Fruit fly (Drosophila melanogaster) whole organism, prepupa: ENCODE results near the gene CG15333.
A peak's percentile ranks its signal among the peaks of the same experiment; 100 is the strongest.

Experiments used
- Blimp-1 ChIP-seq: fragments of 200-800 bp; sonication (Bioruptor generic); optimal IDR thresholded peaks from 3 replicates; lab custom pipeline; 2017; ENCODE audit warnings: missing biosample characterization, missing genetic modification characterization, mild to moderate bottlenecking, moderate library complexity, missing genetic modification reagents
- CG10669 ChIP-seq: fragments of 200-800 bp; sonication (Bioruptor generic); optimal IDR thresholded peaks from 3 replicates; lab custom pipeline; 2018; ENCODE audit warnings: missing biosample characterization, mild to moderate bottlenecking, missing genetic modification characterization, moderate library complexity
- CG11902 ChIP-seq: fragments of 200-800 bp; sonication (Bioruptor generic); optimal IDR thresholded peaks from 3 replicates; lab custom pipeline; 2016; ENCODE audit warnings: missing biosample characterization, missing genetic modification characterization
- CG15336 ChIP-seq: fragments of 200-800 bp; sonication (Bioruptor generic); IDR thresholded peaks from 2 replicates; pipeline ENCODE4 v1.3.6; 2022; ENCODE audit warnings: missing biosample characterization, missing genetic modification characterization
- CG1621 ChIP-seq: fragments of 200-800 bp; sonication (Bioruptor generic); optimal IDR thresholded peaks from 3 replicates; lab custom pipeline; 2018; ENCODE audit warnings: missing biosample characterization, mild to moderate bottlenecking, missing genetic modification characterization
- CG3032 ChIP-seq: fragments of 200-800 bp; optimal IDR thresholded peaks from 2 replicates; lab custom pipeline; 2019; ENCODE audit warnings: missing biosample characterization, mild to moderate bottlenecking, missing genetic modification characterization, moderate library complexity
- CG34406 ChIP-seq: fragments of 200-800 bp; sonication (Bioruptor generic); optimal IDR thresholded peaks from 3 replicates; lab custom pipeline; 2016; ENCODE audit warnings: missing biosample characterization, missing genetic modification characterization
- CG3919 ChIP-seq: fragments of 200-800 bp; sonication (Bioruptor generic); optimal IDR thresholded peaks from 3 replicates; lab custom pipeline; 2016; ENCODE audit warnings: missing biosample characterization, missing genetic modification characterization
- CG4318 ChIP-seq: fragments of 200-800 bp; sonication (Bioruptor generic); optimal IDR thresholded peaks from 3 replicates; lab custom pipeline; 2017; ENCODE audit warnings: missing biosample characterization, mild to moderate bottlenecking, missing genetic modification characterization
- CG6163 ChIP-seq: fragments of 200-800 bp; sonication (Bioruptor generic); IDR thresholded peaks from 3 replicates; pipeline ENCODE4 v1.3.6; 2022; ENCODE audit warnings: missing biosample characterization, missing genetic modification characterization
- CG6276 ChIP-seq: fragments of 200-800 bp; sonication (Bioruptor generic); optimal IDR thresholded peaks from 2 replicates; lab custom pipeline; 2017; ENCODE audit warnings: missing biosample characterization, mild to moderate bottlenecking, missing genetic modification characterization
- CG6792 ChIP-seq: fragments of 200-800 bp; sonication (Bioruptor generic); optimal IDR thresholded peaks from 3 replicates; lab custom pipeline; 2016; ENCODE audit warnings: missing biosample characterization, missing genetic modification characterization
- CG6808 ChIP-seq: fragments of 200-800 bp; sonication (Bioruptor generic); optimal IDR thresholded peaks from 3 replicates; lab custom pipeline; 2017; ENCODE audit warnings: missing biosample characterization, missing genetic modification characterization, mild to moderate bottlenecking, moderate library complexity, missing genetic modification reagents
- CG6854 ChIP-seq: fragments of 200-800 bp; sonication (Bioruptor generic); optimal IDR thresholded peaks from 2 replicates; lab custom pipeline; 2017; ENCODE audit warnings: missing biosample characterization, mild to moderate bottlenecking, missing genetic modification characterization
- CG7368 ChIP-seq: fragments of 200-800 bp; sonication (Bioruptor generic); optimal IDR thresholded peaks from 3 replicates; lab custom pipeline; 2016; ENCODE audit warnings: missing biosample characterization, missing genetic modification characterization
- CG8119 ChIP-seq: fragments of 200-800 bp; sonication (Bioruptor generic); IDR thresholded peaks from 3 replicates; pipeline ENCODE4 v1.3.6; 2022; ENCODE audit warnings: missing biosample characterization, missing genetic modification characterization
- CG8632 ChIP-seq: fragments of 200-800 bp; sonication (Bioruptor generic); optimal IDR thresholded peaks from 3 replicates; lab custom pipeline; 2016; ENCODE audit warnings: missing biosample characterization, missing genetic modification characterization
- CG9139 ChIP-seq: fragments of 200-800 bp; sonication (Bioruptor generic); optimal IDR thresholded peaks from 3 replicates; lab custom pipeline; 2017; ENCODE audit warnings: missing biosample characterization, mild to moderate bottlenecking, missing genetic modification characterization
- Eip78C ChIP-seq: fragments of 200-800 bp; sonication (Bioruptor generic); peaks from one replicate; lab custom pipeline; 2016; ENCODE audit warnings: missing biosample characterization, missing genetic modification characterization
- Eip93F ChIP-seq: fragments of 200-800 bp; sonication (Bioruptor generic); optimal IDR thresholded peaks from 2 replicates; lab custom pipeline; 2016; ENCODE audit warnings: missing biosample characterization, mild to moderate bottlenecking, missing genetic modification characterization
- Ets96B ChIP-seq: fragments of 200-800 bp; optimal IDR thresholded peaks from 2 replicates; lab custom pipeline; 2019; ENCODE audit warnings: missing biosample characterization, mild to moderate bottlenecking, missing genetic modification characterization, moderate library complexity
- Gug ChIP-seq: fragments of 200-800 bp; sonication (Bioruptor generic); IDR thresholded peaks from 2 replicates; pipeline ENCODE4 v1.3.6; 2022; ENCODE audit warnings: missing biosample characterization, missing genetic modification characterization
- Hr38 ChIP-seq: sonication (Bioruptor generic); optimal IDR thresholded peaks from 2 replicates; lab custom pipeline; 2016; ENCODE audit warnings: missing biosample characterization, missing genetic modification characterization
- Hr39 ChIP-seq: fragments of 200-800 bp; sonication (Bioruptor generic); optimal IDR thresholded peaks from 2 replicates; lab custom pipeline; 2016; ENCODE audit warnings: missing biosample characterization, missing genetic modification characterization
- Hr4 ChIP-seq: fragments of 200-800 bp; sonication (Bioruptor generic); optimal IDR thresholded peaks from 3 replicates; lab custom pipeline; 2016; ENCODE audit warnings: missing biosample characterization, missing genetic modification characterization
- Lpt ChIP-seq: fragments of 200-800 bp; sonication (Bioruptor generic); optimal IDR thresholded peaks from 3 replicates; lab custom pipeline; 2016; ENCODE audit warnings: missing biosample characterization, missing genetic modification characterization
- Smox ChIP-seq: fragments of 200-800 bp; sonication (Bioruptor generic); optimal IDR thresholded peaks from 3 replicates; lab custom pipeline; 2016; ENCODE audit warnings: missing biosample characterization, missing genetic modification characterization
- Sox102F ChIP-seq: fragments of 200-800 bp; sonication (Bioruptor generic); optimal IDR thresholded peaks from 2 replicates; lab custom pipeline; 2016; ENCODE audit warnings: missing biosample characterization, mild to moderate bottlenecking, missing genetic modification characterization
- Sox14 ChIP-seq: fragments of 200-800 bp; sonication (Bioruptor generic); optimal IDR thresholded peaks from 3 replicates; lab custom pipeline; 2016; ENCODE audit warnings: missing biosample characterization, missing genetic modification characterization
- Sox15 ChIP-seq: fragments of 200-800 bp; sonication (Bioruptor generic); optimal IDR thresholded peaks from 3 replicates; lab custom pipeline; 2016; ENCODE audit warnings: missing biosample characterization, missing genetic modification characterization
- achi ChIP-seq: fragments of 200-800 bp; sonication (Bioruptor generic); optimal IDR thresholded peaks from 3 replicates; lab custom pipeline; 2016; ENCODE audit warnings: missing biosample characterization, missing genetic modification characterization
- dac ChIP-seq: fragments of 200-800 bp; sonication (Bioruptor generic); optimal IDR thresholded peaks from 2 replicates; lab custom pipeline; 2017; ENCODE audit warnings: missing biosample characterization, mild to moderate bottlenecking, missing genetic modification characterization
- eg ChIP-seq: fragments of 200-800 bp; sonication (Bioruptor generic); IDR thresholded peaks from 3 replicates; pipeline ENCODE4 v1.3.6; 2022; ENCODE audit warnings: missing biosample characterization, missing genetic modification characterization
- esn ChIP-seq: fragments of 200-800 bp; sonication (Bioruptor generic); optimal IDR thresholded peaks from 2 replicates; lab custom pipeline; 2016; ENCODE audit warnings: missing biosample characterization, mild to moderate bottlenecking, missing genetic modification characterization, moderate library complexity
- fd59A ChIP-seq: fragments of 200-800 bp; sonication (Bioruptor generic); optimal IDR thresholded peaks from 2 replicates; lab custom pipeline; 2017; ENCODE audit warnings: missing biosample characterization, mild to moderate bottlenecking, missing genetic modification characterization, missing genetic modification reagents
- lz ChIP-seq: fragments of 200-800 bp; sonication (Bioruptor generic); optimal IDR thresholded peaks from 3 replicates; lab custom pipeline; 2016; ENCODE audit warnings: missing biosample characterization, missing genetic modification characterization
- net ChIP-seq: fragments of 200-800 bp; sonication (Bioruptor generic); optimal IDR thresholded peaks from 3 replicates; lab custom pipeline; 2016; ENCODE audit warnings: missing biosample characterization, missing genetic modification characterization
- spab ChIP-seq: fragments of 200-800 bp; sonication (Bioruptor generic); optimal IDR thresholded peaks from 2 replicates; lab custom pipeline; 2017; ENCODE audit warnings: missing biosample characterization, mild to moderate bottlenecking, missing genetic modification characterization, missing genetic modification reagents
- ss ChIP-seq, 2 experiments: fragments of 200-800 bp; sonication (Bioruptor generic); optimal IDR thresholded peaks; 2 replicates in 1 of 2; 3 replicates in 1 of 2; lab custom pipeline; 2017 to 2018; ENCODE audit warnings: mild to moderate bottlenecking in 2 of 2, missing biosample characterization in 2 of 2, missing genetic modification characterization in 2 of 2, moderate library complexity in 1 of 2
- topi ChIP-seq: fragments of 200-800 bp; sonication (Bioruptor generic); optimal IDR thresholded peaks from 3 replicates; lab custom pipeline; 2016; ENCODE audit warnings: missing biosample characterization, missing genetic modification characterization
- vri ChIP-seq: fragments of 200-800 bp; sonication (Bioruptor generic); optimal IDR thresholded peaks from 3 replicates; lab custom pipeline; 2016; ENCODE audit warnings: missing biosample characterization, mild to moderate bottlenecking, missing genetic modification characterization

The CG15333 gene

DNA sequence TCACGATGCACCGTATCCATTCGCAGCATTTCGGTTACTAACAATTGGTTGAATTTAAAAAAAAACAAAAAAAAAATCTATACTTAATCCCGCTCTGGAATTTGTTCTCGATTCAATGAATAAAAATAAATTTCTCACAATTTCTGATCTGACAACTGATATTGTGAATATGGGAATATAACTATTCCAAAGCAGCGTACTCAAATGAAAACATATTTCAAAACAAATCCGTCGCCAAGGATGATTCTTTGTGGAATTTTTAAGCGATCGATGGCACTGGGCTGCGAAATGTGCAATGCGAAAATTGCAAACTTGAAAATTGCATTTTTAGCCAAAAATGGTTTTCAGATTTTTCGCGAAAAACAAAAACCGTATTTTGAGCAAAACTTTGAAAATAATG, at the start of gene CG15333:
Gene CG15333 (minus strand): TSS at position 101 of the 400 bp plus-strand sequence.
- TF ChIP-seq dac (GFP tag; lab: Kevin White, UChicago) (no peak), CG15336 (no peak), Smox (GFP tag; lab: Kevin White, UChicago) (no peak), CG4318 (GFP tag; lab: Kevin White, UChicago) (no peak)

DNA sequence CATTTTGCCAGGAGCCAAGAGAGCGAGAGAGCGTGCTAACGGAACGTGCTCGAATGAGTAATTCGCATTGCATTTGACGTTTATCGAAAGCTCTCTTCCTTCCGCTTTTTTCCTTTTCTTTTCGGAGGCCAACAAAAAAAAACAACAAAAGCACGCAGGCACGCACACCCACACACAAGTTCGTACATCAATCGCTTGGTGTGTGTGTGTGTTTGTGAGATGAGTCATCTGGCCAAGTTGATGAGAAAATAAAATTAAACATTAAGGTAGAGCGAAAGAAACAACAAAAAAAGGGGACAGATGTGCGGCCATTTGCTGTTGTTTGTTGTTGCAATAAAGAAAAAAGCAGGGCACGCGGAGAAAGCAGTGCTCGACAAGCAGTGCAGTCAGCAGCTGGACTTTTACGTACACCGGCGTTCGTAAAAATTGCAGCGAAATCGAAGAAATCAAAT, 42.1 kb upstream of the CG15333 start:
- TF ChIP-seq CG15336 (peak; percentile 62), Sox15 (GFP tag; lab: Kevin White, UChicago) (no peak), CG3919 (GFP tag; lab: Kevin White, UChicago) (no peak), CG34406 (peak; percentile 58), dac (GFP tag; lab: Kevin White, UChicago) (peak; percentile 43), Eip93F (GFP tag; lab: Kevin White, UChicago) (peak; percentile 42), achi (GFP tag; lab: Kevin White, UChicago) (peak; percentile 72), CG6854 (GFP tag; lab: Kevin White, UChicago) (peak; percentile 91), topi (GFP tag; lab: Kevin White, UChicago) (peak; percentile 41), CG10669 (no peak), lz (no peak), CG7368 (GFP tag; lab: Kevin White, UChicago) (peak; percentile 37), spab (GFP tag; lab: Kevin White, UChicago) (peak; percentile 63), CG6808 (peak; percentile 81), CG9139 (peak; percentile 75), Blimp-1 (GFP tag; lab: Kevin White, UChicago) (peak; percentile 64), Hr38 (GFP tag; lab: Kevin White, UChicago) (no peak), CG8632 (peak; percentile 48), Eip78C (GFP tag; lab: Kevin White, UChicago) (peak; percentile 84), CG3032 (tag; lab: Kevin White, UChicago) (peak; percentile 4), ss (GFP tag; optimal IDR thresholded peaks at IDR 0.05; lab: Kevin White, UChicago) (peak in 1 of 2 experiments; percentile 88), Ets96B (tag; lab: Kevin White, UChicago) (peak; percentile 11), Hr39 (GFP tag; lab: Kevin White, UChicago) (no peak), eg (GFP tag; lab: Robert Waterston, UW) (peak; percentile 88), CG6163 (GFP tag; lab: Robert Waterston, UW) (peak; percentile 84), vri (GFP tag; lab: Kevin White, UChicago) (peak; percentile 80), Hr4 (no peak), esn (GFP tag; lab: Kevin White, UChicago) (peak; percentile 20), Lpt (GFP tag; lab: Kevin White, UChicago) (peak; percentile 66), CG6276 (GFP tag; lab: Kevin White, UChicago) (peak; percentile 62), fd59A (GFP tag; lab: Kevin White, UChicago) (peak; percentile 18), CG4318 (GFP tag; lab: Kevin White, UChicago) (no peak), CG1621 (tag; lab: Kevin White, UChicago) (peak; percentile 45), Gug (GFP tag; lab: Robert Waterston, UW) (0 out of 2 replicates have a peak, but pooled peaks have one; percentile 25), Sox102F (GFP tag; lab: Kevin White, UChicago) (peak; percentile 69), CG8119 (GFP tag; lab: Robert Waterston, UW) (peak; percentile 70), net (GFP tag; lab: Kevin White, UChicago) (peak; percentile 82), Sox14 (GFP tag; lab: Kevin White, UChicago) (peak; percentile 59), CG6792 (GFP tag; lab: Kevin White, UChicago) (peak; percentile 32), CG11902 (GFP tag; lab: Kevin White, UChicago) (no peak)
